Worm (Caenorhabditis elegans): Measurements from ENCODE around the gene C17C3.24.

The C17C3.24 gene

ce11 chrII:5543476-5544144 is 2.0 kb upstream of the C17C3.24 start:
- TF ChIP-seq nhr-76 (tag; optimal IDR thresholded peaks at IDR 0.05), result peak; percentile 52
- TF ChIP-seq ztf-4 (tag; optimal IDR thresholded peaks at IDR 0.05), result peak; percentile 91
- TF ChIP-seq lsy-12 (tag; optimal IDR thresholded peaks at IDR 0.05), result peak; percentile 98
- peak; percentile 98 for TF ChIP-seq jun-1 (tag; optimal IDR thresholded peaks at IDR 0.05)
- TF ChIP-seq mml-1 (tag; optimal IDR thresholded peaks at IDR 0.05), result no peak
- peak; percentile 94 for TF ChIP-seq pqm-1 (tag; optimal IDR thresholded peaks at IDR 0.05)
- peak; percentile 57 for TF ChIP-seq nhr-237 (tag; optimal IDR thresholded peaks at IDR 0.05)
- peak; percentile 99 for TF ChIP-seq fkh-10 (GFP tag; optimal IDR thresholded peaks at IDR 0.05)
- TF ChIP-seq hmg-11 (tag; optimal IDR thresholded peaks at IDR 0.05), result peak; percentile 98
- peak; percentile 93 for TF ChIP-seq nhr-77 (tag; optimal IDR thresholded peaks at IDR 0.05)
- peak; percentile 44 for TF ChIP-seq ZK546.5 (tag; optimal IDR thresholded peaks at IDR 0.05)
- peak; percentile 80 for TF ChIP-seq ceh-16 (tag; optimal IDR thresholded peaks at IDR 0.05)
- TF ChIP-seq nfya-1 (tag; optimal IDR thresholded peaks at IDR 0.05; ENCODE audit: insufficient read depth), result peak; percentile 97
- TF ChIP-seq nhr-67 (tag; optimal IDR thresholded peaks at IDR 0.05), result peak; percentile 53
- peak; percentile 35 for TF ChIP-seq unc-39 (tag; optimal IDR thresholded peaks at IDR 0.05)
- peak; percentile 97 for TF ChIP-seq tbx-2 (tag; optimal IDR thresholded peaks at IDR 0.05)
- peak; percentile 67 for TF ChIP-seq daf-12 (tag; optimal IDR thresholded peaks at IDR 0.05)
- peak; percentile 61 for TF ChIP-seq ztf-11 (tag; optimal IDR thresholded peaks at IDR 0.05)
- peak in 1 of 2 experiments; percentile 71 for TF ChIP-seq eor-1 (tag; optimal IDR thresholded peaks at IDR 0.05)
- peak in 2 of 3 experiments; percentile 77 to 92 for TF ChIP-seq elt-3 (tag; optimal IDR thresholded peaks at IDR 0.05)
- peak; percentile 95 for TF ChIP-seq fkh-2 (tag; optimal IDR thresholded peaks at IDR 0.05)
- peak; percentile 94 for TF ChIP-seq ceh-28 (tag; optimal IDR thresholded peaks at IDR 0.05)
- peak; percentile 54 for TF ChIP-seq elt-1 (tag; optimal IDR thresholded peaks at IDR 0.05)
- no peak for TF ChIP-seq nhr-12 (tag; optimal IDR thresholded peaks at IDR 0.05)
- TF ChIP-seq nhr-43 (tag; optimal IDR thresholded peaks at IDR 0.05; ENCODE audit: poor library complexity, severe bottlenecking), result peak; percentile 95
- peak; percentile 95 for TF ChIP-seq ceh-82 (tag; optimal IDR thresholded peaks at IDR 0.05)
- peak; percentile 90 for TF ChIP-seq fos-1 (tag; optimal IDR thresholded peaks at IDR 0.05)
- TF ChIP-seq snpc-4 (tag; optimal IDR thresholded peaks at IDR 0.05), result peak; percentile 100
- TF ChIP-seq unc-62 (GFP tag; optimal IDR thresholded peaks at IDR 0.05), result peak; percentile 81
- TF ChIP-seq egl-27 (tag; optimal IDR thresholded peaks at IDR 0.05), result peak; percentile 71
- no peak for TF ChIP-seq ceh-9 (tag; optimal IDR thresholded peaks at IDR 0.05)
- peak; percentile 99 for TF ChIP-seq nhr-25 (tag; optimal IDR thresholded peaks at IDR 0.05)
- peak; percentile 93 for TF ChIP-seq zag-1 (tag; optimal IDR thresholded peaks at IDR 0.05)
- TF ChIP-seq lin-15B (tag; optimal IDR thresholded peaks at IDR 0.05), result peak; percentile 85
- TF ChIP-seq mdl-1 (tag; optimal IDR thresholded peaks at IDR 0.05), result peak; percentile 29
- no peak for TF ChIP-seq sea-2 (GFP tag; optimal IDR thresholded peaks at IDR 0.05)
- TF ChIP-seq nhr-11 (tag; optimal IDR thresholded peaks at IDR 0.05), result peak; percentile 95
- peak; percentile 99 for TF ChIP-seq nhr-23 (tag; optimal IDR thresholded peaks at IDR 0.05)
- TF ChIP-seq nhr-28 (tag; optimal IDR thresholded peaks at IDR 0.05), result peak; percentile 76
- peak; percentile 97 for TF ChIP-seq lin-39 (tag; optimal IDR thresholded peaks at IDR 0.05)
- TF ChIP-seq ama-1 (optimal IDR thresholded peaks at IDR 0.05), result peak; percentile 100
- TF ChIP-seq pha-4 (tag; optimal IDR thresholded peaks at IDR 0.05), result peak; percentile 99
- peak; percentile 88 for TF ChIP-seq aly-2 (tag; optimal IDR thresholded peaks at IDR 0.05)
- peak; percentile 96 for TF ChIP-seq egl-5 (tag; optimal IDR thresholded peaks at IDR 0.05)
- TF ChIP-seq skn-1 (tag; optimal IDR thresholded peaks at IDR 0.05), result peak; percentile 95
- peak; percentile 90 for TF ChIP-seq R02D3.7 (tag; optimal IDR thresholded peaks at IDR 0.05)
- peak; percentile 97 for TF ChIP-seq elt-2 (tag; optimal IDR thresholded peaks at IDR 0.05)
